Worm (Caenorhabditis elegans) whole organism, L4 larva: ENCODE results near the gene csn-3.

Source experiments
- F44E2.7 ChIP-seq: fragments of 200-800 bp; sonication (Bioruptor generic); IDR thresholded peaks from 2 replicates; pipeline ENCODE4 v2.1.2; 2022; ENCODE audit warnings: missing genetic modification characterization, missing compliant biosample characterization
- T26A8.4 ChIP-seq: fragments of 200-800 bp; sonication (Bioruptor generic); IDR thresholded peaks from 2 replicates; pipeline ENCODE4 v1.3.6; 2022; ENCODE audit warnings: missing genetic modification characterization, missing compliant biosample characterization
- Y48G9A.11 ChIP-seq: fragments of 200-800 bp; sonication (Bioruptor generic); IDR thresholded peaks from 2 replicates; pipeline ENCODE4 v1.3.6; 2022; ENCODE audit warnings: missing genetic modification reagents, missing genetic modification characterization, missing compliant biosample characterization
- Y5F2A.4 ChIP-seq: fragments of 200-800 bp; sonication (Bioruptor generic); optimal IDR thresholded peaks from 2 replicates; lab custom pipeline; 2018; ENCODE audit warnings: mild to moderate bottlenecking, missing genetic modification characterization, missing compliant biosample characterization
- ZK337.2 ChIP-seq: fragments of 200-800 bp; sonication (Bioruptor generic); IDR thresholded peaks from 2 replicates; pipeline ENCODE4 v1.3.6; 2022; ENCODE audit warnings: missing genetic modification reagents, missing genetic modification characterization, missing compliant biosample characterization
- aha-1 ChIP-seq: fragments of 150-350 bp; peaks from one replicate; lab custom pipeline; 2014; ENCODE audit warnings: missing biosample characterization, missing genetic modification characterization
- aly-2 ChIP-seq: sonication (generic microtip); optimal IDR thresholded peaks from 2 replicates; lab custom pipeline; 2018; ENCODE audit warnings: missing biosample characterization, missing genetic modification characterization
- attf-4 ChIP-seq: sonication (generic microtip); optimal IDR thresholded peaks from 3 replicates; lab custom pipeline; 2017; ENCODE audit warnings: missing biosample characterization, missing genetic modification characterization
- ceh-44 ChIP-seq: fragments of 200-800 bp; sonication (Bioruptor generic); IDR thresholded peaks from 2 replicates; pipeline ENCODE4 v1.3.6; 2022; ENCODE audit warnings: missing genetic modification reagents, missing genetic modification characterization, missing compliant biosample characterization
- ces-1 ChIP-seq: fragments of 150-350 bp; sonication (generic microtip); optimal IDR thresholded peaks from 4 replicates; lab custom pipeline; 2014; ENCODE audit warnings: missing biosample characterization, missing genetic modification reagents, missing genetic modification characterization
- daf-12 ChIP-seq: fragments of 150-350 bp; optimal IDR thresholded peaks from 2 replicates; lab custom pipeline; 2014; ENCODE audit warnings: missing biosample characterization, missing genetic modification reagents, missing genetic modification characterization
- daf-19 ChIP-seq: fragments of 200-800 bp; sonication (Bioruptor generic); conservative IDR thresholded peaks from 2 replicates; pipeline ENCODE4 v1.3.6; 2022; ENCODE audit warnings: missing genetic modification characterization, missing compliant biosample characterization
- dmd-6 ChIP-seq: fragments of 200-800 bp; sonication (Bioruptor generic); IDR thresholded peaks from 2 replicates; pipeline ENCODE4 v1.3.6; 2022; ENCODE audit warnings: missing genetic modification reagents, missing genetic modification characterization, missing compliant biosample characterization
- dmd-9 ChIP-seq: fragments of 200-800 bp; sonication (Bioruptor generic); IDR thresholded peaks from 2 replicates; pipeline ENCODE4 v1.3.6; 2022; ENCODE audit warnings: missing genetic modification reagents, missing genetic modification characterization, missing compliant biosample characterization
- dpl-1 ChIP-seq: fragments of 150-350 bp; optimal IDR thresholded peaks from 2 replicates; lab custom pipeline; 2014; ENCODE audit warnings: missing biosample characterization, missing genetic modification reagents, missing genetic modification characterization
- duxl-1 ChIP-seq: sonication (generic microtip); optimal IDR thresholded peaks from 2 replicates; lab custom pipeline; 2016; ENCODE audit warnings: mild to moderate bottlenecking, missing genetic modification characterization, moderate library complexity, missing compliant biosample characterization; ENCODE audit not compliant: poor library complexity
- egl-43 ChIP-seq: fragments of 200-800 bp; sonication (Bioruptor generic); IDR thresholded peaks from 2 replicates; pipeline ENCODE4 v1.3.6; 2022; ENCODE audit warnings: missing genetic modification reagents, missing genetic modification characterization, missing compliant biosample characterization
- fos-1 ChIP-seq: fragments of 150-350 bp; optimal IDR thresholded peaks from 2 replicates; lab custom pipeline; 2014; ENCODE audit warnings: missing biosample characterization, missing genetic modification characterization
- hif-1 ChIP-seq, 2 experiments: sonication (generic microtip); optimal IDR thresholded peaks; 2 replicates each; lab custom pipeline; 2016 to 2017; ENCODE audit warnings: missing compliant biosample characterization in 2 of 2, missing genetic modification characterization in 2 of 2, missing genetic modification reagents in 2 of 2, missing genotype in 2 of 2, mild to moderate bottlenecking in 1 of 2
- hlh-11 ChIP-seq: fragments of 200-800 bp; sonication (Bioruptor generic); optimal IDR thresholded peaks from 2 replicates; lab custom pipeline; 2018; ENCODE audit warnings: mild to moderate bottlenecking, missing genetic modification characterization, missing compliant biosample characterization
- lin-1 ChIP-seq: fragments of 200-800 bp; sonication (Bioruptor generic); IDR thresholded peaks from 2 replicates; pipeline ENCODE4 v1.3.6; 2022; ENCODE audit warnings: missing genetic modification reagents, missing genetic modification characterization, missing compliant biosample characterization
- madf-5 ChIP-seq, 2 experiments: fragments of 200-800 bp; sonication (Bioruptor generic); IDR thresholded peaks; 2 replicates each; pipeline ENCODE4 v1.3.6; 2022; ENCODE audit warnings: missing compliant biosample characterization in 2 of 2, missing genetic modification characterization in 2 of 2
- madf-9 ChIP-seq: fragments of 200-800 bp; sonication (Bioruptor generic); conservative IDR thresholded peaks from 2 replicates; pipeline ENCODE4 v1.3.6; 2022; ENCODE audit warnings: missing genetic modification reagents, missing genetic modification characterization, missing compliant biosample characterization
- mdt-29 ChIP-seq: fragments of 200-800 bp; sonication (Bioruptor generic); IDR thresholded peaks from 2 replicates; pipeline ENCODE4 v1.3.6; 2022; ENCODE audit warnings: missing genetic modification reagents, missing genetic modification characterization, missing compliant biosample characterization
- mep-1 ChIP-seq: fragments of 150-350 bp; sonication (generic microtip); optimal IDR thresholded peaks from 3 replicates; lab custom pipeline; 2014; ENCODE audit warnings: missing biosample characterization, missing genetic modification characterization
- nhr-10 ChIP-seq: fragments of 150-350 bp; optimal IDR thresholded peaks from 2 replicates; lab custom pipeline; 2014; ENCODE audit warnings: missing biosample characterization, missing genetic modification characterization
- nhr-41 ChIP-seq: fragments of 200-800 bp; sonication (Bioruptor generic); IDR thresholded peaks from 2 replicates; pipeline ENCODE4 v1.3.6; 2022; ENCODE audit warnings: missing genetic modification reagents, missing genetic modification characterization, missing compliant biosample characterization
- nhr-76 ChIP-seq: fragments of 150-350 bp; optimal IDR thresholded peaks from 2 replicates; lab custom pipeline; 2014; ENCODE audit warnings: missing biosample characterization, missing genetic modification characterization
- nhr-77 ChIP-seq: fragments of 150-350 bp; optimal IDR thresholded peaks from 2 replicates; lab custom pipeline; 2014; ENCODE audit warnings: missing biosample characterization, missing genetic modification characterization
- pha-4 ChIP-seq, 2 experiments: fragments of 150-350 bp in 1 of 2; fragments of 200-800 bp in 1 of 2; sonication (Bioruptor generic) in 1 of 2; IDR thresholded peaks in 1 of 2; optimal IDR thresholded peaks in 1 of 2; 2 replicates each; pipeline versions ENCODE4 v1.3.6 to Lab custom; 2014 to 2022; ENCODE audit warnings: missing genetic modification characterization in 2 of 2, missing genetic modification reagents in 2 of 2, missing biosample characterization in 1 of 2, missing compliant biosample characterization in 1 of 2
- php-3 ChIP-seq: fragments of 200-800 bp; sonication (Bioruptor generic); IDR thresholded peaks from 2 replicates; pipeline ENCODE4 v1.3.6; 2022; ENCODE audit warnings: missing genetic modification reagents, missing genetic modification characterization, missing compliant biosample characterization
- pqm-1 ChIP-seq: sonication (generic microtip); optimal IDR thresholded peaks from 2 replicates; lab custom pipeline; 2017; ENCODE audit warnings: missing biosample characterization, missing genetic modification characterization
- rbr-2 ChIP-seq: sonication (generic microtip); optimal IDR thresholded peaks from 2 replicates; lab custom pipeline; 2016; ENCODE audit warnings: missing genotype, missing genetic modification characterization, missing compliant biosample characterization
- sdz-12 ChIP-seq: fragments of 200-800 bp; sonication (Bioruptor generic); optimal IDR thresholded peaks from 2 replicates; lab custom pipeline; 2018; ENCODE audit warnings: mild to moderate bottlenecking, missing genetic modification characterization, missing compliant biosample characterization
- set-16 ChIP-seq: fragments of 200-800 bp; sonication (Bioruptor generic); IDR thresholded peaks from 2 replicates; pipeline ENCODE4 v1.3.6; 2022; ENCODE audit warnings: missing genetic modification reagents, missing genetic modification characterization, missing compliant biosample characterization
- snpc-1.2 ChIP-seq: fragments of 200-800 bp; sonication (Bioruptor generic); IDR thresholded peaks from 2 replicates; pipeline ENCODE4 v1.3.6; 2022; ENCODE audit warnings: missing genetic modification reagents, missing genetic modification characterization, missing compliant biosample characterization
- tra-1 ChIP-seq: fragments of 200-800 bp; sonication (Bioruptor generic); IDR thresholded peaks from 2 replicates; pipeline ENCODE4 v1.3.6; 2022; ENCODE audit warnings: missing genetic modification reagents, missing genetic modification characterization, missing compliant biosample characterization
- unc-62 ChIP-seq, 3 experiments: fragments of 150-350 bp in 1 of 3; sonication (generic microtip); optimal IDR thresholded peaks in 2 of 3; peaks in 1 of 3; 1 replicate in 1 of 3; 2 replicates in 2 of 3; lab custom pipeline; 2014 to 2017; ENCODE audit warnings: missing biosample characterization in 3 of 3, missing genetic modification characterization in 3 of 3, missing genetic modification reagents in 3 of 3, missing genotype in 1 of 3
- zfp-2 ChIP-seq: sonication (generic microtip); optimal IDR thresholded peaks from 2 replicates; lab custom pipeline; 2016; ENCODE audit warnings: mild to moderate bottlenecking, missing genetic modification characterization, missing compliant biosample characterization
- zip-11 ChIP-seq: fragments of 200-800 bp; sonication (Bioruptor generic); IDR thresholded peaks from 2 replicates; pipeline ENCODE4 v1.3.6; 2022; ENCODE audit warnings: missing genetic modification characterization, missing compliant biosample characterization
- zip-2 ChIP-seq: fragments of 150-350 bp; optimal IDR thresholded peaks from 2 replicates; lab custom pipeline; 2014; ENCODE audit warnings: missing biosample characterization, missing genetic modification characterization

csn-3 gene

DNA sequence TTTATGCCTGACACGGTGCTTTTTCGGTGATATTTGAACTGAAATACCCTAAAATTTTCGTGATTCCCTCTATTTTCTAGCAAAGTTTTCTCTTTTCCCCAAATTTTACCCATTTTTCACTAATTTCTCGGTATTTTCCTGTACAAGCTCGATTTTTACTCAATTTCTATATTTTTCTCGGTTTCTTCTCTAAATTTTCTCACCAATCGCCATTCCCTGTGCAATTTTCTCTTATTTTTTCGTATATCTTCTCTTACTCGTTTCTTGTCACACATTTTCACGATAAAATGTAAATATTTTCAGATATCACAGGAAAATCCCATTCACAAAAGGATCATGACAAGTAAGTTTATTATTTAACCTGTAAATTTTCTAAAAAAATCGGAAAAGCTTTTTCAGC, at the start of gene csn-3:
Gene csn-3, plus strand, starts transcription at position 301 of the 400 bp plus-strand sequence.
- no peak for TF ChIP-seq aly-2 (tag; lab: Kevin White, UChicago)
- no peak for TF ChIP-seq dmd-9
- no peak for TF ChIP-seq pha-4 (GFP tag; IDR thresholded peaks at IDR 0.05; lab: Robert Waterston, UW)
- no peak for TF ChIP-seq pha-4 (tag; optimal IDR thresholded peaks at IDR 0.05; lab: Kevin White, UChicago)
- TF ChIP-seq zip-2 (tag; lab: Kevin White, UChicago), result no peak

ce11 chrIV:147819-148218, 46.7 kb upstream of the csn-3 start, which contains the start of gene col-99:
TSS of gene col-99 (minus strand) at chrIV:147919.
- TF ChIP-seq ceh-44 (GFP tag; lab: Robert Waterston, UW), result no peak
- TF ChIP-seq tra-1, result no peak
- TF ChIP-seq mep-1, result no peak
- no peak for TF ChIP-seq rbr-2 (tag; lab: Kevin White, UChicago)
- no peak for TF ChIP-seq sdz-12 (GFP tag; lab: Kevin White, UChicago)
- TF ChIP-seq ZK337.2 (GFP tag; lab: Robert Waterston, UW), result no peak
- TF ChIP-seq snpc-1.2 (GFP tag; lab: Robert Waterston, UW), result no peak
- peak; percentile 44 for TF ChIP-seq aha-1
- peak in 1 of 2 experiments; percentile 43 for TF ChIP-seq unc-62 (GFP tag; optimal IDR thresholded peaks at IDR 0.05 in 1 of 2; lab: Kevin White, UChicago)
- TF ChIP-seq unc-62 (tag; optimal IDR thresholded peaks at IDR 0.05; lab: Kevin White, UChicago), result no peak
- TF ChIP-seq T26A8.4 (GFP tag; lab: Robert Waterston, UW), result no peak
- TF ChIP-seq F44E2.7, result no peak
- no peak for TF ChIP-seq madf-5 (GFP tag; IDR thresholded peaks at IDR 0.05; lab: Robert Waterston, UW)

DNA sequence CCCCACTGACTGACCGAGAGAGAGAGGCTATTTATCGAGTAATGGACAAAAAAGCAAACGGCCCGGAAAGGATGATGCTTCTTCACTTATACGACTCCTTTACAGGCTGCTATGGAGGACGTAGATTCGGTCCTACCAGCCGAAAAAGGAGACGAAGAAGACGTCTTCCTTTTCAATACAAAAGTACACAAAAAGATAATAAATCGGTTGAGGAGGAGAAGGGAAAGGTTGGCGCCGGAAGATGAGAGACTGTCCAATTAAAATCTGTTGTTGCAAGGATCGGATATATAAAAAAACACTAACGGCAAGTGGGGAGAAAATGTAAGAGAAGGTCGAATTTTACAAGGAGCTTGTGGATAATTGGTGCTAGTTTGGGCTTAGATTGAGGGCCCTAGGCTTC, 45.8 kb upstream of the csn-3 start:
- TF ChIP-seq unc-62 (GFP tag; optimal IDR thresholded peaks at IDR 0.05 in 1 of 2; lab: Kevin White, UChicago) (peak in 1 of 2 experiments; percentile 91), unc-62 (tag; optimal IDR thresholded peaks at IDR 0.05; lab: Kevin White, UChicago) (no peak), aha-1 (peak; percentile 82), zip-11 (GFP tag; lab: Robert Waterston, UW) (no peak)

ce11 chrIV:149794-150193, 44.7 kb upstream of the csn-3 start:
- no peak for TF ChIP-seq Y48G9A.11 (GFP tag; lab: Robert Waterston, UW)
- no peak for TF ChIP-seq dpl-1
- TF ChIP-seq nhr-41 (GFP tag; lab: Robert Waterston, UW), result no peak
- TF ChIP-seq sdz-12 (GFP tag; lab: Kevin White, UChicago), result no peak
- no peak for TF ChIP-seq ZK337.2 (GFP tag; lab: Robert Waterston, UW)
- no peak for TF ChIP-seq daf-19 (GFP tag; lab: Robert Waterston, UW)
- TF ChIP-seq mep-1, result no peak
- TF ChIP-seq pha-4 (GFP tag; IDR thresholded peaks at IDR 0.05; lab: Robert Waterston, UW), result no peak
- TF ChIP-seq pha-4 (tag; optimal IDR thresholded peaks at IDR 0.05; lab: Kevin White, UChicago), result no peak
- no peak for TF ChIP-seq ces-1 (GFP tag; lab: Kevin White, UChicago)
- no peak for TF ChIP-seq nhr-76 (tag; lab: Kevin White, UChicago)
- no peak for TF ChIP-seq fos-1 (tag; lab: Kevin White, UChicago)
- TF ChIP-seq, all 104 proteins: peak for 0

- TF ChIP-seq nhr-10 (tag; lab: Kevin White, UChicago), result no peak
- no peak for TF ChIP-seq hlh-11 (tag; lab: Kevin White, UChicago)
- TF ChIP-seq dmd-6 (GFP tag; lab: Robert Waterston, UW), result no peak
- no peak for TF ChIP-seq lin-1
- TF ChIP-seq pha-4 (GFP tag; IDR thresholded peaks at IDR 0.05; lab: Robert Waterston, UW), result no peak
- no peak for TF ChIP-seq pha-4 (tag; optimal IDR thresholded peaks at IDR 0.05; lab: Kevin White, UChicago)
- TF ChIP-seq hif-1 (tag; optimal IDR thresholded peaks at IDR 0.05; lab: Kevin White, UChicago), result no peak
- no peak for TF ChIP-seq attf-4 (tag; lab: Kevin White, UChicago)
- no peak for TF ChIP-seq php-3 (GFP tag; lab: Robert Waterston, UW)
- TF ChIP-seq madf-9, result no peak
- no peak for TF ChIP-seq daf-12 (tag; lab: Kevin White, UChicago)
- TF ChIP-seq Y5F2A.4 (GFP tag; lab: Kevin White, UChicago), result no peak
- no peak for TF ChIP-seq zfp-2 (tag; lab: Kevin White, UChicago)
- TF ChIP-seq set-16 (GFP tag; lab: Robert Waterston, UW), result no peak
- no peak for TF ChIP-seq duxl-1
- TF ChIP-seq pqm-1 (tag; lab: Kevin White, UChicago), result no peak
- no peak for TF ChIP-seq fos-1 (tag; lab: Kevin White, UChicago)
- TF ChIP-seq nhr-77 (tag; lab: Kevin White, UChicago), result no peak
- no peak for TF ChIP-seq zip-2 (tag; lab: Kevin White, UChicago)
- no peak for TF ChIP-seq mdt-29 (GFP tag; lab: Robert Waterston, UW)
- TF ChIP-seq egl-43 (GFP tag; lab: Robert Waterston, UW), result no peak
- TF ChIP-seq, all 104 proteins: peak for 0
Observed at ce11 chrIV:157809-158208, 36.7 kb upstream of the csn-3 start, which contains the start of gene gegf-1. TSS of gene gegf-1 (minus strand) at chrIV:157909.
